Fruit fly (Drosophila melanogaster) Kc167 (cell line): ENCODE results near the gene tal-AA.

Experiments used
- Myc ChIP-seq: fragments of >200 bp; optimal IDR thresholded peaks from 2 replicates; lab custom pipeline; 2017; ENCODE audit warnings: missing external identifiers
- Sin3A ChIP-seq: fragments of >200 bp; optimal IDR thresholded peaks from 2 replicates; lab custom pipeline; 2018; ENCODE audit warnings: missing external identifiers
- h ChIP-seq: fragments of >200 bp; optimal IDR thresholded peaks from 3 replicates; lab custom pipeline; 2018; ENCODE audit warnings: missing external identifiers
- psq ChIP-seq: fragments of >200 bp; optimal IDR thresholded peaks from 2 replicates; lab custom pipeline; 2017; ENCODE audit warnings: missing external identifiers
- ttk ChIP-seq: sonication (Bioruptor generic); optimal IDR thresholded peaks from 2 replicates; lab custom pipeline; 2017; ENCODE audit warnings: missing external identifiers

dm6 chr3R:13803185-13803887 is 9.6 kb upstream of the tal-AA start:
- TF ChIP-seq h (lab: Kevin White, UChicago), result no peak
- no peak for TF ChIP-seq psq
- TF ChIP-seq ttk (lab: Kevin White, UChicago), result no peak
- TF ChIP-seq Myc (lab: Kevin White, UChicago), result no peak
- TF ChIP-seq Sin3A (lab: Kevin White, UChicago), result no peak
